Worm (Caenorhabditis elegans): Measurements from ENCODE around the gene pnc-1.

ce11 chrIV:174115-174514 is 10.2 kb upstream of the pnc-1 start:
- TF ChIP-seq him-1 (tag; optimal IDR thresholded peaks at IDR 0.05) (no peak), W03F9.2 (tag; optimal IDR thresholded peaks at IDR 0.05) (no peak), dao-5 (tag; optimal IDR thresholded peaks at IDR 0.05) (no peak)
